Worm (Caenorhabditis elegans): Measurements from ENCODE around the gene lron-10.
A peak's percentile ranks its signal among the peaks of the same experiment; 100 is the strongest.

Gene lron-10

DNA sequence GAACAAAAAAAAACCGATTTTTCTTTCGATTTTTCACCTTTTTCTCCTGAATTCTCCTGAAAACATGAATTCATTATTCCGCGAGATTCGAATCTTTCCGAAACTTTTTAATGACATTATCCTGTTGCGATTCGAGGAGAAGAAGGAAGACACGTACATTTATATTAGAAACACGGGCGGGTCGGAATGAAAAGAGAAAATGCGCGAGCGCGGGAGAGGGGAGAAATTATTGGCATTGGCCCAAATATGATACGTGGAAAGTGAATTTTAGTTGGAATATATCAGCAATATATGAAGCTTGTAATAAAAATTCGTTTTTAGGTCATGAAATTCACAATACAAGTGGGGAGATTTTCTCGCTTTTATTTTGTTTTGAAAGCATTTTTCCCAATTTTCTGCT lies 32.3 kb upstream of the lron-10 start:
- TF ChIP-seq mes-4 (tag; optimal IDR thresholded peaks at IDR 0.05) (no peak), lin-35 (GFP tag; optimal IDR thresholded peaks at IDR 0.05) (no peak), K11D2.4 (GFP tag; IDR thresholded peaks at IDR 0.05) (no peak), ztf-22 (GFP tag; optimal IDR thresholded peaks at IDR 0.05) (no peak), F23B12.7 (tag; optimal IDR thresholded peaks at IDR 0.05; ENCODE audit: insufficient read depth) (no peak), madf-6 (GFP tag; IDR thresholded peaks at IDR 0.05) (no peak), nhr-27 (tag; optimal IDR thresholded peaks at IDR 0.05) (no peak), Y67H2A.10 (GFP tag; conservative IDR thresholded peaks at IDR 0.05) (no peak), C06A6.2 (GFP tag; conservative IDR thresholded peaks at IDR 0.05) (no peak), B0035.1 (tag; optimal IDR thresholded peaks at IDR 0.05) (no peak), madf-3 (GFP tag; IDR thresholded peaks at IDR 0.05) (no peak), lir-1 (GFP tag; conservative IDR thresholded peaks at IDR 0.05) (no peak), F33H1.4 (GFP tag; IDR thresholded peaks at IDR 0.05) (no peak), tbx-9 (tag; optimal IDR thresholded peaks at IDR 0.05; ENCODE audit: borderline replicate concordance) (no peak), rcor-1 (GFP tag; IDR thresholded peaks at IDR 0.05) (no peak), lin-26 (GFP tag; IDR thresholded peaks at IDR 0.05) (no peak), aptf-2 (GFP tag; conservative IDR thresholded peaks at IDR 0.05) (no peak)

- TF ChIP-seq B0261.1 (tag; optimal IDR thresholded peaks at IDR 0.05) (no peak), bed-2 (GFP tag; IDR thresholded peaks at IDR 0.05) (no peak), rec-8 (tag; optimal IDR thresholded peaks at IDR 0.05) (no peak), ZK185.1 (tag; optimal IDR thresholded peaks at IDR 0.05; ENCODE audit: poor library complexity, severe bottlenecking) (no peak), egl-18 (GFP tag; IDR thresholded peaks at IDR 0.05) (no peak), B0019.2 (GFP tag; conservative IDR thresholded peaks at IDR 0.05) (no peak), snpc-1.1 (tag; optimal IDR thresholded peaks at IDR 0.05; ENCODE audit: insufficient read depth) (no peak), him-1 (tag; optimal IDR thresholded peaks at IDR 0.05) (no peak), C17E4.6 (GFP tag; IDR thresholded peaks at IDR 0.05) (no peak), snpc-1.3 (tag; optimal IDR thresholded peaks at IDR 0.05; ENCODE audit: insufficient read depth) (no peak), rpc-1 (optimal IDR thresholded peaks at IDR 0.05) (no peak), rpc-1 (tag; optimal IDR thresholded peaks at IDR 0.05) (no peak), efl-1 (GFP tag; optimal IDR thresholded peaks at IDR 0.05) (no peak), Y67H2A.10 (GFP tag; conservative IDR thresholded peaks at IDR 0.05) (no peak), lsl-1 (GFP tag; optimal IDR thresholded peaks at IDR 0.05) (no peak), madf-6 (GFP tag; IDR thresholded peaks at IDR 0.05) (no peak), madf-3 (GFP tag; IDR thresholded peaks at IDR 0.05) (no peak), F57A8.1 (GFP tag; optimal IDR thresholded peaks at IDR 0.05) (no peak), xnd-1 (tag; optimal IDR thresholded peaks at IDR 0.05) (no peak)
These were observed 31.7 kb upstream of the lron-10 start for ce11 chrIII:10652833-10653232.

- TF ChIP-seq snpc-3.4 (tag; optimal IDR thresholded peaks at IDR 0.05) (no peak), rec-8 (tag; optimal IDR thresholded peaks at IDR 0.05) (no peak), sdz-38 (tag; optimal IDR thresholded peaks at IDR 0.05) (no peak), nhr-179 (tag; optimal IDR thresholded peaks at IDR 0.05) (no peak), nhr-90 (tag; optimal IDR thresholded peaks at IDR 0.05) (no peak), let-607 (tag; optimal IDR thresholded peaks at IDR 0.05) (no peak), atf-7 (tag; optimal IDR thresholded peaks at IDR 0.05) (no peak), hrde-1 (tag; optimal IDR thresholded peaks at IDR 0.05; ENCODE audit: borderline replicate concordance) (no peak), ztf-22 (GFP tag; optimal IDR thresholded peaks at IDR 0.05) (no peak), attf-6 (GFP tag; IDR thresholded peaks at IDR 0.05) (no peak), F57C9.4 (tag; optimal IDR thresholded peaks at IDR 0.05) (no peak), egl-44 (GFP tag; IDR thresholded peaks at IDR 0.05) (0 out of 2 replicates have a peak, but pooled peaks have one; percentile 23), F33H1.4 (GFP tag; IDR thresholded peaks at IDR 0.05) (no peak), ccch-3 (GFP tag; optimal IDR thresholded peaks at IDR 0.05) (no peak), him-1 (tag; optimal IDR thresholded peaks at IDR 0.05) (no peak), mcd-1 (GFP tag; IDR thresholded peaks at IDR 0.05) (peak; percentile 45; the same call in 1 of the 2 replicates), athp-1 (tag; optimal IDR thresholded peaks at IDR 0.05) (no peak)
These were observed 30.5 kb upstream of the lron-10 start for ce11 chrIII:10651634-10652033.

All from whole organism, young adult.